Worm (Caenorhabditis elegans) whole organism, L2 larva: Measurements from ENCODE around the gene T02H6.10.

Experiments used
- nhr-77 ChIP-seq: fragments of 150-350 bp; optimal IDR thresholded peaks from 2 replicates; lab custom pipeline; 2014; ENCODE audit warnings: missing biosample characterization, missing genetic modification characterization
- zag-1 ChIP-seq: fragments of 150-350 bp; optimal IDR thresholded peaks from 2 replicates; lab custom pipeline; 2014; ENCODE audit warnings: missing biosample characterization, missing genetic modification characterization

DNA sequence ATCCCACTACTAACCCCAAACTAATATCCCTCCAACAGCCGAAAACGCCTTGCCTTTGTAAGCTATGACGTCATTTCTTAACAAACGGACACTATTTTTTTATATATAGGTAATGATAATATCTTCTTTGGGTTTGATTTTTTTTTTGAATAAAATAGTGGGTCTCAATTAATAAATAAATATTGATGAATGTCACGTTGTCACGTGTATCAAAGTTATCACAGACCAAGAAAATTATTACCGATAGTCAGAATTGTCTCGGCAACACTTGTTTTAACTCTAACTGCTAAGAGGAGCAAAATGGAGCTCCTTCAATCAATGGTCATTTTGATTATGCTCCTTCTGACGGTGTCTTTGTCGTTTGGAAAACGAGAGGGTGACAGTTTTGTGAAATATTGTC is 46.5 kb downstream of the T02H6.10 start, which contains the start of gene T04B8.1:
- TF ChIP-seq zag-1 (tag; lab: Kevin White, UChicago) (no peak), nhr-77 (tag; lab: Kevin White, UChicago) (no peak)
